Fruit fly (Drosophila melanogaster): Measurements from ENCODE around the gene MsR2.

MsR2 gene

DNA sequence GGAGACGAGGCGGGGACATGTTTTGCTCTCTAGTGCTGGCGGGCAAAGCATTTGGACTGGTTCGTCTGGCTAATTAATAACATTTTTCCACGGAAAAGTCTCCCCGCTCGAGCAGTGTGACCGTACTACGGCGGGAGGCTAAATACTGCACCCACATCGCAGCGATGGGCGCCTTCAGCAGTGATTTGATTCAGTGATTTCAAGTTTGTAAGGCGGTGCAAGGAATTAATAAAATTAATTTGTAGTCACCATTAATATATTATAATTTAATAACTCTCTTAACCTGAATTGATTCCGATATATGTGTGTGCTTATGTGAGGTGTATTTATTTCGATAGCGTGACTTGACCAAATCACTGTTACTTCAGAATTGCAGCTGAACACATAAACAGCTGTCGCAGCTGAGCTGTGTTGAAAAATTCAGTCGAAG lies 20.2 kb upstream of the MsR2 start, which contains the start of the genes oxt and CG13807 (continued):
- peak in 1 of 2 experiments; percentile 78 for TF ChIP-seq salr (GFP tag; optimal IDR thresholded peaks at IDR 0.05)
- TF ChIP-seq fd59A (GFP tag; optimal IDR thresholded peaks at IDR 0.05), result peak; percentile 76
- TF ChIP-seq dsx (GFP tag; optimal IDR thresholded peaks at IDR 0.05; ENCODE audit: poor library complexity, severe bottlenecking), result peak; percentile 81
- TF ChIP-seq CG31627 (GFP tag; optimal IDR thresholded peaks at IDR 0.05), result peak; percentile 81
- TF ChIP-seq cyc (GFP tag; optimal IDR thresholded peaks at IDR 0.05), result peak; percentile 84
- peak; percentile 29 for TF ChIP-seq Blimp-1 (GFP tag; optimal IDR thresholded peaks at IDR 0.05)
- TF ChIP-seq Hr38 (GFP tag; optimal IDR thresholded peaks at IDR 0.05), result no peak
- peak; percentile 91 for TF ChIP-seq CG3032 (tag; optimal IDR thresholded peaks at IDR 0.05)
- peak; percentile 75 for TF ChIP-seq Eip75B (GFP tag; optimal IDR thresholded peaks at IDR 0.05)
- TF ChIP-seq Sox14 (GFP tag; optimal IDR thresholded peaks at IDR 0.05), result peak; percentile 85
- TF ChIP-seq Hr39 (GFP tag; optimal IDR thresholded peaks at IDR 0.05), result peak; percentile 80
- TF ChIP-seq Met (GFP tag; optimal IDR thresholded peaks at IDR 0.05), result peak; percentile 81
- TF ChIP-seq CG3919 (GFP tag; optimal IDR thresholded peaks at IDR 0.05), result peak; percentile 87
- TF ChIP-seq Sox102F (GFP tag; optimal IDR thresholded peaks at IDR 0.05), result peak; percentile 83
- TF ChIP-seq CG15336 (GFP tag; IDR thresholded peaks at IDR 0.05), result peak; percentile 81
- peak; percentile 37 for TF ChIP-seq CG16779 (tag; optimal IDR thresholded peaks at IDR 0.05)
- peak; percentile 81 for TF ChIP-seq CG1621 (tag; optimal IDR thresholded peaks at IDR 0.05)
- TF ChIP-seq CG8319 (GFP tag; optimal IDR thresholded peaks at IDR 0.05), result peak; percentile 80
- peak; percentile 34 for TF ChIP-seq CG9139 (GFP tag; optimal IDR thresholded peaks at IDR 0.05)
- TF ChIP-seq spab (GFP tag; optimal IDR thresholded peaks at IDR 0.05), result peak; percentile 59
- TF ChIP-seq Sox15 (GFP tag; optimal IDR thresholded peaks at IDR 0.05), result peak; percentile 85
- TF ChIP-seq CG6792 (GFP tag; optimal IDR thresholded peaks at IDR 0.05), result peak; percentile 84
- peak; percentile 93 for TF ChIP-seq svp (GFP tag)
- peak; percentile 88 for TF ChIP-seq CG10631 (GFP tag; optimal IDR thresholded peaks at IDR 0.05)
- TF ChIP-seq CG34406 (GFP tag; optimal IDR thresholded peaks at IDR 0.05), result peak; percentile 86
- peak; percentile 65 for TF ChIP-seq CG11762 (GFP tag; optimal IDR thresholded peaks at IDR 0.05; ENCODE audit: insufficient read depth)
- peak; percentile 82 for TF ChIP-seq CG4318 (GFP tag; optimal IDR thresholded peaks at IDR 0.05)
- peak; percentile 72 for TF ChIP-seq CG7368 (GFP tag; optimal IDR thresholded peaks at IDR 0.05)
- TF ChIP-seq lz (GFP tag; optimal IDR thresholded peaks at IDR 0.05), result peak; percentile 87
- peak; percentile 84 for TF ChIP-seq CG11294 (GFP tag; IDR thresholded peaks at IDR 0.05)

DNA sequence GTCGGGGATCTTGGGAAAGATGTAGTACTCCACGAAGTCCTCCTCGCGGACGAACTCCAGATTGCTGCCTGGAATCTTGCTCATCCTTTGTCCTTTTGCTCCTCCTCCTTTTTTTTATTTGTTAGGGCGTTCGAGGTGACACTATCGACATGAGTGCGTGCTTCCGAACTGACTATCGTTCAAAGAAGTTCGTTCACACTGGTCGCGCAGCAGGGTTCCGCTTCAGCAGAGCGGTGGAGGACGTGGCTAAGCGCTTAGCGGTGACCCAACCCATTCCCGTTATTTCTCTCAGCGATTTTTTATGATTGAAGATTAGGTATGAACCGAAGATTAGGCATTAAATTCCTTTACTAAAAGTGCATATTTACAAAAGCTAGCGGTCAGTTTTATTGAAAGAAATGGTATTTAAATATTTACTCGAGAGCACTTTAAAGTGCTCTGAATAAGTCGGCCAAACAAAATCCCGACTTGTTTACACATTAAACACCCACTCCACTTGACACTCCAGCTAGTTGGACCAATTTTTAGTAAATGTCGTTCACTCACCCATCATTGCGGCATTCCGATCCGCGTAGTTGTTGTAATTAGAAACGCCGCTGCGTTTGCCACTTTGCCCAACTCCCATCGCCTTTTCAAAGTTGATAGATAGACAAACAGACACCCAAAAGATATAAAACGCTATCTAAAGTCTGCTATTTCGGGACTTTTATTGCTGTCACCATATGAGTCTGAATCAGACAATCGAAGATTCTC lies 16.8 kb upstream of the MsR2 start, which contains the start of the genes ecd and CG13806:
TSS of gene ecd (minus strand) at position 166 of the 753 bp plus-strand sequence.
TSS of gene CG13806 (plus strand) at position 703 of the 753 bp plus-strand sequence.
- no peak for TF ChIP-seq vri (GFP tag; optimal IDR thresholded peaks at IDR 0.05)
- TF ChIP-seq fd59A (GFP tag; optimal IDR thresholded peaks at IDR 0.05), result no peak
- TF ChIP-seq CG11762 (GFP tag; optimal IDR thresholded peaks at IDR 0.05; ENCODE audit: insufficient read depth), result no peak
- TF ChIP-seq CG3919 (GFP tag; optimal IDR thresholded peaks at IDR 0.05), result no peak
- TF ChIP-seq ss (GFP tag; optimal IDR thresholded peaks at IDR 0.05), result no peak
- no peak for TF ChIP-seq CG6808 (GFP tag; optimal IDR thresholded peaks at IDR 0.05)
- TF ChIP-seq dsx (GFP tag; optimal IDR thresholded peaks at IDR 0.05; ENCODE audit: poor library complexity, severe bottlenecking), result no peak
- no peak for TF ChIP-seq salr (GFP tag; optimal IDR thresholded peaks at IDR 0.05)
- TF ChIP-seq fkh (GFP tag; optimal IDR thresholded peaks at IDR 0.05), result peak; percentile 67
- no peak for TF ChIP-seq OdsH (GFP tag; optimal IDR thresholded peaks at IDR 0.05)
- no peak for TF ChIP-seq Ets21C (GFP tag; optimal IDR thresholded peaks at IDR 0.05)
- no peak for TF ChIP-seq CG9139 (GFP tag; optimal IDR thresholded peaks at IDR 0.05)
- no peak for TF ChIP-seq Ets96B (tag; optimal IDR thresholded peaks at IDR 0.05)
- TF ChIP-seq CG8319 (GFP tag; optimal IDR thresholded peaks at IDR 0.05), result no peak
- TF ChIP-seq CG4318 (GFP tag; optimal IDR thresholded peaks at IDR 0.05), result no peak
- TF ChIP-seq CG8119 (GFP tag; IDR thresholded peaks at IDR 0.05), result no peak
- peak; percentile 26 for TF ChIP-seq svp (GFP tag)
- no peak for TF ChIP-seq Hr38 (GFP tag; optimal IDR thresholded peaks at IDR 0.05)
- no peak for TF ChIP-seq CG15336 (GFP tag; IDR thresholded peaks at IDR 0.05)
- TF ChIP-seq CG6276 (GFP tag; optimal IDR thresholded peaks at IDR 0.05), result no peak
- TF ChIP-seq Eip93F (GFP tag; optimal IDR thresholded peaks at IDR 0.05), result no peak
- peak; percentile 18 for TF ChIP-seq CG31627 (GFP tag; optimal IDR thresholded peaks at IDR 0.05)
- TF ChIP-seq cyc (GFP tag; optimal IDR thresholded peaks at IDR 0.05), result peak; percentile 2
- TF ChIP-seq Met (GFP tag; optimal IDR thresholded peaks at IDR 0.05), result no peak
- TF ChIP-seq CG8632 (GFP tag; optimal IDR thresholded peaks at IDR 0.05), result no peak
- no peak for TF ChIP-seq net (GFP tag; optimal IDR thresholded peaks at IDR 0.05)
- no peak for TF ChIP-seq CG1621 (tag; optimal IDR thresholded peaks at IDR 0.05)
- TF ChIP-seq CG11294 (GFP tag; IDR thresholded peaks at IDR 0.05), result no peak; the same call in 1 of the 2 replicates
- TF ChIP-seq Sox102F (GFP tag; optimal IDR thresholded peaks at IDR 0.05), result no peak
- TF ChIP-seq dac (GFP tag; optimal IDR thresholded peaks at IDR 0.05), result no peak
- no peak for TF ChIP-seq CG6854 (GFP tag; optimal IDR thresholded peaks at IDR 0.05)
- no peak for TF ChIP-seq Sox15 (GFP tag; optimal IDR thresholded peaks at IDR 0.05)
- no peak for TF ChIP-seq CG7368 (GFP tag; optimal IDR thresholded peaks at IDR 0.05)
- no peak for TF ChIP-seq CG16779 (tag; optimal IDR thresholded peaks at IDR 0.05)
- TF ChIP-seq fd85E (GFP tag; optimal IDR thresholded peaks at IDR 0.05), result no peak
- no peak for TF ChIP-seq CG10631 (GFP tag; optimal IDR thresholded peaks at IDR 0.05)

All from whole organism, prepupa.